Fruit fly (Drosophila melanogaster) Kc167 (cell line): ENCODE data around the gene CG43127.

Experiments used
- Myc ChIP-seq: fragments of >200 bp; optimal IDR thresholded peaks from 2 replicates; lab custom pipeline; 2017; ENCODE audit warnings: missing external identifiers
- Sin3A ChIP-seq: fragments of >200 bp; optimal IDR thresholded peaks from 2 replicates; lab custom pipeline; 2018; ENCODE audit warnings: missing external identifiers
- h ChIP-seq: fragments of >200 bp; optimal IDR thresholded peaks from 3 replicates; lab custom pipeline; 2018; ENCODE audit warnings: missing external identifiers
- insv ChIP-seq: fragments of >200 bp; optimal IDR thresholded peaks from 3 replicates; lab custom pipeline; 2018; ENCODE audit warnings: missing external identifiers
- ttk ChIP-seq: sonication (Bioruptor generic); optimal IDR thresholded peaks from 2 replicates; lab custom pipeline; 2017; ENCODE audit warnings: missing external identifiers

- TF ChIP-seq Myc, result no peak
- TF ChIP-seq Sin3A, result no peak
- TF ChIP-seq insv (lab: Kevin White, UChicago), result no peak
- no peak for TF ChIP-seq h (lab: Kevin White, UChicago)
- no peak for TF ChIP-seq ttk
Measured at dm6 chr3L:10626199-10626598, 800 bp upstream of the CG43127 start, which contains the start of gene CG34238.
